Worm (Caenorhabditis elegans) whole organism, L4 larva: Measurements from ENCODE around the gene skih-2.
"Not testable (repeated sequence)": the region's sequence is repeated elsewhere in the genome, so short reads cannot be mapped to it uniquely, and the experiment has no call there.

ENCODE experiments used
- Y105C5A.15 ChIP-seq: fragments of 200-800 bp; sonication (Bioruptor generic); IDR thresholded peaks from 2 replicates; pipeline ENCODE4 v1.3.6; 2022; ENCODE audit warnings: missing genetic modification characterization, missing compliant biosample characterization
- ZK546.5 ChIP-seq, 2 experiments: sonication (generic microtip); optimal IDR thresholded peaks; 2 replicates each; lab custom pipeline; 2017; ENCODE audit warnings: missing biosample characterization in 2 of 2, missing genetic modification characterization in 2 of 2
- nhr-25 ChIP-seq: sonication (generic microtip); optimal IDR thresholded peaks from 2 replicates; lab custom pipeline; 2017; ENCODE audit warnings: missing genetic modification characterization, mild to moderate bottlenecking, missing compliant biosample characterization, antibody characterized with exemption, moderate library complexity, borderline replicate concordance; ENCODE audit not compliant: insufficient read depth

- TF ChIP-seq nhr-25 (tag; lab: Kevin White, UChicago); Y105C5A.15 (GFP tag; lab: Robert Waterston, UW); ZK546.5 (tag; optimal IDR thresholded peaks at IDR 0.05; lab: Kevin White, UChicago): not testable (repeated sequence)
Observed at ce11 chrIV:11154425-11155114, 12.4 kb upstream of the skih-2 start, which contains the start of gene C08F8.3.
